Fruit fly (Drosophila melanogaster): ENCODE measurements around the gene CG15554.

CG15554 gene

DNA sequence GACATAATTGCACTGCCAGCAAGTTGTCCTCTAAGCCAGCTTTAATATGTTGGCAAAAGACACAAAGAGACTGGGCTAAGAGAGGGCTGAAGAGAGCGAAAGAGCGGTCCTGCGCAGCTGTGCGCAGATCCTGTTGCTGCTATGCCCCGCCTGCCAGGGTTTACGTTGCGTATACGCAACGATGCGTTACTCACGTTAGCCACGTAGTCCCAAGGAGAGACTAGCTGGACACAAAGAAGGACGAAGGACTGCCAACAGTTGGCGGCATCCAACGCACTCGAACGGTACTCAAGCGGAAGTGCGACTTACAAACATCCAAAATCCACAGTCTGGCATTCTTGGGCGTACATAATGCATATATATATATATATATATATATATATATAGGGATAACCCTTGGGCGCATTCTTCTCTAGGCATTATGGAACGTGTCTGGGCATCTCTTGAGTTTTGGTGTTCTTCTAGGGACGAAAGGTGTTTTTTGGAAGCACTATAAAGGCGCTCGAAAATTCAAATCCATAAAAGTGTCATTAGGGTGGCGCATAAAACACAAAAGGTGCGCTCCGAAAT, 6.0 kb upstream of the CG15554 start (continued):
- TF ChIP-seq NK7.1 (GFP tag; optimal IDR thresholded peaks at IDR 0.05) (no peak), Mes4 (GFP tag; optimal IDR thresholded peaks at IDR 0.05) (no peak), lola (GFP tag; optimal IDR thresholded peaks at IDR 0.05) (no peak), lmd (GFP tag; IDR thresholded peaks at IDR 0.05) (no peak), exex (tag; optimal IDR thresholded peaks at IDR 0.05) (no peak), knrl (GFP tag; IDR thresholded peaks at IDR 0.05; ENCODE audit: partially characterized antibody) (no peak), maf-S (GFP tag; optimal IDR thresholded peaks at IDR 0.05) (no peak), CG16779 (GFP tag; IDR thresholded peaks at IDR 0.05) (no peak), CG14710 (tag; optimal IDR thresholded peaks at IDR 0.05) (no peak), Lhr (GFP tag; optimal IDR thresholded peaks at IDR 0.05) (no peak), fu2 (GFP tag; optimal IDR thresholded peaks at IDR 0.05) (no peak), E2f1 (GFP tag; IDR thresholded peaks at IDR 0.05) (no peak), oc (tag; optimal IDR thresholded peaks at IDR 0.05) (no peak), MBD-R2 (GFP tag; IDR thresholded peaks at IDR 0.05) (no peak), CG13894 (tag; optimal IDR thresholded peaks at IDR 0.05) (peak; percentile 92), Sry-δ (GFP tag; optimal IDR thresholded peaks at IDR 0.05) (no peak), CG6272 (GFP tag; IDR thresholded peaks at IDR 0.05) (no peak), CkIIα-i1 (GFP tag; IDR thresholded peaks at IDR 0.05) (no peak), ems (GFP tag; optimal IDR thresholded peaks at IDR 0.05) (no peak), Ets65A (GFP tag) (no peak), slou (GFP tag; optimal IDR thresholded peaks at IDR 0.05) (no peak), Doc3 (GFP tag; IDR thresholded peaks at IDR 0.05; ENCODE audit: partially characterized antibody) (no peak), CG34422 (GFP tag; IDR thresholded peaks at IDR 0.05) (0 out of 3 replicates have a peak, but pooled peaks have one; percentile 14), jing (GFP tag; optimal IDR thresholded peaks at IDR 0.05) (no peak), CG4404 (GFP tag; IDR thresholded peaks at IDR 0.05) (no peak), Nf-YA (GFP tag; IDR thresholded peaks at IDR 0.05) (no peak), ewg (GFP tag; optimal IDR thresholded peaks at IDR 0.05) (peak; percentile 25), Nf-YC (tag; optimal IDR thresholded peaks at IDR 0.05) (no peak), HLH54F (GFP tag; optimal IDR thresholded peaks at IDR 0.05) (no peak), Fer2 (tag; optimal IDR thresholded peaks at IDR 0.05) (no peak), Lim3 (GFP tag; IDR thresholded peaks at IDR 0.05) (no peak), CG6813 (GFP tag; optimal IDR thresholded peaks at IDR 0.05) (no peak), CG9437 (GFP tag; optimal IDR thresholded peaks at IDR 0.05) (peak; percentile 50), BEAF-32 (GFP tag; optimal IDR thresholded peaks at IDR 0.05) (no peak), stwl (tag; optimal IDR thresholded peaks at IDR 0.05) (no peak), Deaf1 (tag; optimal IDR thresholded peaks at IDR 0.05) (peak; percentile 21), Hr39 (optimal IDR thresholded peaks at IDR 0.05) (peak; percentile 44), br (optimal IDR thresholded peaks at IDR 0.05) (no peak), lbe (GFP tag; optimal IDR thresholded peaks at IDR 0.05) (no peak), CG8944 (GFP tag; optimal IDR thresholded peaks at IDR 0.05) (no peak), CG6175 (GFP tag; IDR thresholded peaks at IDR 0.05) (no peak), CG1647 (GFP tag; optimal IDR thresholded peaks at IDR 0.05) (no peak), CG17359 (tag; optimal IDR thresholded peaks at IDR 0.05) (no peak), zen (tag; optimal IDR thresholded peaks at IDR 0.05) (no peak), CG12942 (GFP tag; optimal IDR thresholded peaks at IDR 0.05) (no peak), CG12155 (GFP tag; optimal IDR thresholded peaks at IDR 0.05) (no peak), sob (GFP tag; IDR thresholded peaks at IDR 0.05) (no peak), CG34224 (GFP tag; IDR thresholded peaks at IDR 0.05; ENCODE audit: partially characterized antibody) (no peak), luna (GFP tag; optimal IDR thresholded peaks at IDR 0.05) (no peak), grn (GFP tag; optimal IDR thresholded peaks at IDR 0.05) (no peak), CG13287 (GFP tag; IDR thresholded peaks at IDR 0.05; ENCODE audit: partially characterized antibody) (no peak), CG1832 (GFP tag; optimal IDR thresholded peaks at IDR 0.05) (no peak)
